Fruit fly (Drosophila melanogaster) whole organism, embryonic: ENCODE data around the gene WASp.
A peak's percentile ranks its signal among the peaks of the same experiment; 100 is the strongest.

Experiments used
- CG10543 ChIP-seq: fragments of 200-800 bp; sonication (Bioruptor generic); optimal IDR thresholded peaks from 3 replicates; lab custom pipeline; 2017; ENCODE audit warnings: missing biosample characterization, mild to moderate bottlenecking, missing genetic modification characterization, moderate library complexity
- CG11247 ChIP-seq: fragments of 200-800 bp; sonication (Bioruptor generic); IDR thresholded peaks from 2 replicates; pipeline ENCODE4 v1.3.6; 2022; ENCODE audit warnings: missing biosample characterization, missing genetic modification characterization
- CG11695 ChIP-seq: fragments of 200-800 bp; sonication (Bioruptor generic); IDR thresholded peaks from 3 replicates; pipeline ENCODE4 v1.3.6; 2022; ENCODE audit warnings: missing biosample characterization, missing genetic modification characterization
- CG12219 ChIP-seq: fragments of 200-800 bp; sonication (Bioruptor generic); optimal IDR thresholded peaks from 3 replicates; lab custom pipeline; 2018; ENCODE audit warnings: missing biosample characterization, mild to moderate bottlenecking, missing genetic modification characterization
- CG12391 ChIP-seq: fragments of 200-800 bp; sonication (Bioruptor generic); optimal IDR thresholded peaks from 3 replicates; lab custom pipeline; 2018; ENCODE audit warnings: missing biosample characterization, mild to moderate bottlenecking, missing genetic modification characterization, moderate library complexity
- CG13775 ChIP-seq: fragments of 200-800 bp; sonication (Bioruptor generic); optimal IDR thresholded peaks from 3 replicates; lab custom pipeline; 2017; ENCODE audit warnings: missing biosample characterization, mild to moderate bottlenecking, missing genetic modification characterization
- CG14860 ChIP-seq: fragments of 200-800 bp; sonication (Bioruptor generic); IDR thresholded peaks from 3 replicates; pipeline ENCODE4 v1.3.6; 2022; ENCODE audit warnings: missing biosample characterization, missing genetic modification characterization; ENCODE audit not compliant: partially characterized antibody
- CG17186 ChIP-seq: fragments of 200-800 bp; sonication (Bioruptor generic); optimal IDR thresholded peaks from 3 replicates; lab custom pipeline; 2017; ENCODE audit warnings: missing biosample characterization, missing genetic modification reagents, missing genetic modification characterization
- CG17802 ChIP-seq: fragments of 200-800 bp; sonication (Bioruptor generic); optimal IDR thresholded peaks from 2 replicates; lab custom pipeline; 2018; ENCODE audit warnings: missing biosample characterization, mild to moderate bottlenecking, missing genetic modification characterization, moderate library complexity
- CG1832 ChIP-seq: fragments of 200-800 bp; sonication (Bioruptor generic); optimal IDR thresholded peaks from 2 replicates; lab custom pipeline; 2017; ENCODE audit warnings: missing biosample characterization, mild to moderate bottlenecking, missing genetic modification characterization, inconsistent platforms
- CG2202 ChIP-seq: fragments of 200-800 bp; sonication (Bioruptor generic); optimal IDR thresholded peaks from 2 replicates; lab custom pipeline; 2018; ENCODE audit warnings: missing biosample characterization, mild to moderate bottlenecking, missing genetic modification characterization
- CG3726 ChIP-seq: fragments of 200-800 bp; sonication (Bioruptor generic); IDR thresholded peaks from 3 replicates; pipeline ENCODE4, ENCODE4 v1.3.6; 2022; ENCODE audit warnings: missing biosample characterization, missing genetic modification characterization
- CG4328 ChIP-seq: fragments of 200-800 bp; sonication (Bioruptor generic); optimal IDR thresholded peaks from 3 replicates; lab custom pipeline; 2017; ENCODE audit warnings: missing biosample characterization, missing genetic modification reagents, missing genetic modification characterization
- CG7987 ChIP-seq: fragments of 200-800 bp; sonication (Bioruptor generic); optimal IDR thresholded peaks from 2 replicates; lab custom pipeline; 2018; ENCODE audit warnings: missing biosample characterization, mild to moderate bottlenecking, missing genetic modification characterization, moderate library complexity
- CG8478 ChIP-seq: fragments of >200 bp; optimal IDR thresholded peaks from 2 replicates; lab custom pipeline; 2018
- CG9215 ChIP-seq: fragments of 200-800 bp; sonication (Bioruptor generic); IDR thresholded peaks from 2 replicates; pipeline ENCODE4 v1.3.6; 2022; ENCODE audit warnings: missing biosample characterization, missing genetic modification characterization
- Ets97D ChIP-seq: fragments of 200-800 bp; sonication (Bioruptor generic); optimal IDR thresholded peaks from 3 replicates; lab custom pipeline; 2016; ENCODE audit warnings: missing biosample characterization, missing genetic modification characterization
- Neu2 ChIP-seq: fragments of 200-800 bp; sonication (Bioruptor generic); optimal IDR thresholded peaks from 3 replicates; lab custom pipeline; 2016; ENCODE audit warnings: missing biosample characterization, missing genetic modification characterization, borderline replicate concordance
- NfI ChIP-seq: fragments of 200-800 bp; sonication (Bioruptor generic); optimal IDR thresholded peaks from 3 replicates; lab custom pipeline; 2018; ENCODE audit warnings: missing biosample characterization, mild to moderate bottlenecking, missing genetic modification characterization, moderate library complexity
- Oaz ChIP-seq: fragments of 200-800 bp; sonication (Bioruptor generic); IDR thresholded peaks from 2 replicates; pipeline ENCODE4 v1.3.6; 2022; ENCODE audit warnings: missing biosample characterization, missing genetic modification characterization
- Sox102F ChIP-seq: fragments of 200-800 bp; sonication (Bioruptor generic); optimal IDR thresholded peaks from 2 replicates; lab custom pipeline; 2018; ENCODE audit warnings: missing biosample characterization, mild to moderate bottlenecking, missing genetic modification characterization, moderate library complexity
- ac ChIP-seq: fragments of 200-800 bp; sonication (Bioruptor generic); optimal IDR thresholded peaks from 3 replicates; lab custom pipeline; 2017; ENCODE audit warnings: missing biosample characterization, mild to moderate bottlenecking, missing genetic modification characterization
- ase ChIP-seq: fragments of 200-800 bp; sonication (Bioruptor generic); IDR thresholded peaks from 3 replicates; pipeline ENCODE4 v1.3.6; 2022; ENCODE audit warnings: missing biosample characterization, missing genetic modification characterization
- az2 ChIP-seq: fragments of 200-800 bp; sonication (Bioruptor generic); optimal IDR thresholded peaks from 3 replicates; lab custom pipeline; 2016; ENCODE audit warnings: missing biosample characterization, missing genetic modification characterization
- caup ChIP-seq: fragments of 200-800 bp; sonication (Bioruptor generic); optimal IDR thresholded peaks from 3 replicates; lab custom pipeline; 2017; ENCODE audit warnings: missing biosample characterization, mild to moderate bottlenecking, missing genetic modification characterization, moderate library complexity; ENCODE audit not compliant: severe bottlenecking
- chn ChIP-seq: fragments of 200-800 bp; sonication (Bioruptor generic); optimal IDR thresholded peaks from 2 replicates; lab custom pipeline; 2016; ENCODE audit warnings: missing biosample characterization, missing genetic modification characterization
- ci ChIP-seq: fragments of 200-800 bp; sonication (Bioruptor generic); IDR thresholded peaks from 3 replicates; pipeline ENCODE4 v1.3.6; 2022; ENCODE audit warnings: missing biosample characterization, missing genetic modification characterization
- crc ChIP-seq: fragments of 200-800 bp; sonication (Bioruptor generic); optimal IDR thresholded peaks from 2 replicates; lab custom pipeline; 2016; ENCODE audit warnings: missing biosample characterization, missing genetic modification characterization
- croc ChIP-seq: fragments of 200-800 bp; sonication (Bioruptor generic); conservative IDR thresholded peaks from 3 replicates; pipeline ENCODE4 v1.3.6; 2022; ENCODE audit warnings: missing biosample characterization, missing genetic modification characterization
- cwo ChIP-seq: fragments of 200-800 bp; sonication (Bioruptor generic); optimal IDR thresholded peaks from 3 replicates; lab custom pipeline; 2017; ENCODE audit warnings: missing biosample characterization, missing genetic modification characterization, mild to moderate bottlenecking, moderate library complexity, missing genetic modification reagents
- disco-r ChIP-seq: fragments of 200-800 bp; sonication (Bioruptor generic); optimal IDR thresholded peaks from 2 replicates; lab custom pipeline; 2016; ENCODE audit warnings: missing biosample characterization, missing genetic modification characterization
- emc ChIP-seq: fragments of 200-800 bp; sonication (Bioruptor generic); optimal IDR thresholded peaks from 2 replicates; lab custom pipeline; 2016; ENCODE audit warnings: missing biosample characterization, missing genetic modification characterization
- ems ChIP-seq: fragments of 200-800 bp; sonication (Bioruptor generic); optimal IDR thresholded peaks from 3 replicates; lab custom pipeline; 2016; ENCODE audit warnings: missing biosample characterization, missing genetic modification characterization
- fd64A ChIP-seq: fragments of 200-800 bp; sonication (Bioruptor generic); optimal IDR thresholded peaks from 3 replicates; lab custom pipeline; 2018; ENCODE audit warnings: missing biosample characterization, mild to moderate bottlenecking, missing genetic modification characterization
- ftz-f1 ChIP-seq: fragments of 200-800 bp; sonication (Bioruptor generic); optimal IDR thresholded peaks from 2 replicates; lab custom pipeline; 2016; ENCODE audit warnings: missing biosample characterization, missing genetic modification characterization
- gem ChIP-seq: fragments of 200-800 bp; sonication (Bioruptor generic); optimal IDR thresholded peaks from 2 replicates; lab custom pipeline; 2019; ENCODE audit warnings: missing biosample characterization, mild to moderate bottlenecking, missing genetic modification characterization, moderate library complexity
- gfzf ChIP-seq: fragments of 200-800 bp; sonication (Bioruptor generic); optimal IDR thresholded peaks from 2 replicates; lab custom pipeline; 2016; ENCODE audit warnings: missing biosample characterization, mild to moderate bottlenecking, missing genetic modification characterization, moderate library complexity
- gro ChIP-seq: fragments of 200-800 bp; sonication (Bioruptor generic); optimal IDR thresholded peaks from 2 replicates; lab custom pipeline; 2016; ENCODE audit warnings: missing biosample characterization, missing genetic modification characterization
- hbn ChIP-seq: fragments of 200-800 bp; sonication (Bioruptor generic); IDR thresholded peaks from 2 replicates; pipeline ENCODE4 v1.3.6; 2022; ENCODE audit warnings: missing biosample characterization, missing genetic modification characterization; ENCODE audit not compliant: partially characterized antibody
- hkb ChIP-seq, 2 experiments: fragments of 200-800 bp in 1 of 2; fragments of >200 bp in 1 of 2; sonication (Bioruptor generic) in 1 of 2; IDR thresholded peaks in 1 of 2; optimal IDR thresholded peaks in 1 of 2; 2 replicates each; pipeline versions ENCODE4 v1.3.6 to Lab custom; 2017 to 2022; ENCODE audit warnings: missing biosample characterization in 1 of 2, missing genetic modification characterization in 1 of 2
- kay ChIP-seq: fragments of 200-800 bp; sonication (Bioruptor generic); optimal IDR thresholded peaks from 2 replicates; lab custom pipeline; 2016; ENCODE audit warnings: missing biosample characterization, missing genetic modification characterization
- lov ChIP-seq, 2 experiments: fragments of 200-800 bp in 1 of 2; fragments of >200 bp in 1 of 2; sonication (Bioruptor generic) in 1 of 2; IDR thresholded peaks in 1 of 2; optimal IDR thresholded peaks in 1 of 2; 2 replicates in 1 of 2; 3 replicates in 1 of 2; pipeline versions ENCODE4 v1.3.6 to Lab custom; 2017 to 2022; ENCODE audit warnings: missing biosample characterization in 1 of 2, missing genetic modification characterization in 1 of 2
- maf-S ChIP-seq: fragments of 200-800 bp; sonication (Bioruptor generic); optimal IDR thresholded peaks from 2 replicates; lab custom pipeline; 2016; ENCODE audit warnings: missing biosample characterization, missing genetic modification characterization
- psq ChIP-seq: fragments of 200-800 bp; sonication (Bioruptor generic); optimal IDR thresholded peaks from 2 replicates; lab custom pipeline; 2017; ENCODE audit warnings: missing biosample characterization, missing genetic modification characterization
- scrt ChIP-seq: fragments of 200-800 bp; sonication (Bioruptor generic); optimal IDR thresholded peaks from 2 replicates; lab custom pipeline; 2018; ENCODE audit warnings: missing biosample characterization, mild to moderate bottlenecking, missing genetic modification characterization, moderate library complexity
- sd ChIP-seq: fragments of 200-800 bp; sonication (Bioruptor generic); optimal IDR thresholded peaks from 3 replicates; lab custom pipeline; 2018; ENCODE audit warnings: missing biosample characterization, mild to moderate bottlenecking, missing genetic modification characterization, moderate library complexity
- shn ChIP-seq: fragments of 200-800 bp; sonication (Bioruptor generic); optimal IDR thresholded peaks from 3 replicates; lab custom pipeline; 2016; ENCODE audit warnings: missing biosample characterization, missing genetic modification characterization
- sr ChIP-seq: fragments of 200-800 bp; sonication (Bioruptor generic); IDR thresholded peaks from 3 replicates; pipeline ENCODE4 v1.3.6; 2022; ENCODE audit warnings: missing biosample characterization, missing genetic modification characterization

Gene WASp

DNA sequence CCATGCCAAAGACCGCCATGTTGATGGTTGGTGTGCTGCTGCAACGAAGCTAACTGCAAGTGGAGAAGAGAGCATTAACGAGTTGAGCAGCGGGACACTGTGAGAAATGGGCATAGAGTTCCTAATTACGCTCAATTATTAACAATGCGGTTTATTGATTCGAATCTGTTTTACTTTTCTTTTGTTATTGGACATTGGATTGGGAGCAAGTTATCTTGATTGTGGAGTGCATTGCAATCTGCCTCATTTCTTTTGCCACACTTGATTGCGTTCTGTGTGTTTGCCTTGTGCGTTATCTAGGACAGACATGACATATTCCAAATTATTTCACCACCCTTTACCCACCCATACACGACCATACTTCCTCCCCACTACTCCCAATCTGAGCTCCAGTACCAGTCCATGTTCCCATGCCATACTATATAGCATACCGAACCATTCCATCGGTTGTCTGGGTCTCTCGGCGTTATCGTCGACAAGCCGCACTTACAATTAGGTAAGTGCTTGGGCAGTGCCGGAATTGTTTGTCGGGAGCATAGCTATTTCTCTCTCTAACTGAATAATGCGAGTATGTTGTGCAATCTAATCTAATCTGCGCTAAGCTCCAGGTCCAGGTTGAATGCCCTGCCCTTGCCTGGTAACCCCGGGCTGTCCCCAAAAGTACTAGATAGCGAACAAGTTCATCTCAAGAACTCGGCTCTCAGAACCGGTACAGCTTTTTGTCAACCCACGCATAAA is 25.6 kb upstream of the WASp start (continued):
- TF ChIP-seq hkb (optimal IDR thresholded peaks at IDR 0.05; lab: Kevin White, UChicago) (no peak), hkb (GFP tag; IDR thresholded peaks at IDR 0.05; lab: Robert Waterston, UW) (peak; percentile 40; the same call in 1 of the 2 replicates), cwo (GFP tag; lab: Kevin White, UChicago) (no peak), CG12391 (tag; lab: Kevin White, UChicago) (peak; percentile 45), shn (GFP tag; lab: Kevin White, UChicago) (peak; percentile 2), gro (GFP tag; lab: Kevin White, UChicago) (no peak), CG9215 (peak; percentile 24; the same call in 1 of the 2 replicates), crc (GFP tag; lab: Kevin White, UChicago) (no peak), CG17186 (GFP tag; lab: Kevin White, UChicago) (no peak), disco-r (no peak), CG4328 (GFP tag; lab: Kevin White, UChicago) (no peak), fd64A (GFP tag; lab: Kevin White, UChicago) (peak; percentile 33), Oaz (0 out of 2 replicates have a peak, but pooled peaks have one; percentile 7), caup (peak; percentile 14), croc (GFP tag; lab: Robert Waterston, UW) (no peak), psq (GFP tag; lab: Kevin White, UChicago) (no peak), CG10543 (GFP tag; lab: Kevin White, UChicago) (no peak), gem (tag; lab: Kevin White, UChicago) (peak; percentile 65), CG11695 (GFP tag; lab: Robert Waterston, UW) (no peak), CG17802 (no peak), emc (GFP tag; lab: Kevin White, UChicago) (no peak), scrt (GFP tag; lab: Kevin White, UChicago) (no peak), ci (GFP tag; lab: Robert Waterston, UW) (peak; percentile 78), CG8478 (lab: Kevin White, UChicago) (no peak), ac (GFP tag; lab: Kevin White, UChicago) (no peak), Ets97D (GFP tag; lab: Kevin White, UChicago) (no peak), Neu2 (GFP tag; lab: Kevin White, UChicago) (no peak), CG2202 (tag; lab: Kevin White, UChicago) (no peak), ase (GFP tag; lab: Robert Waterston, UW) (0 out of 3 replicates have a peak, but pooled peaks have one; percentile 22), CG14860 (GFP tag; lab: Robert Waterston, UW) (no peak), CG12219 (GFP tag; lab: Kevin White, UChicago) (peak; percentile 31), ftz-f1 (GFP tag; lab: Kevin White, UChicago) (no peak), NfI (peak; percentile 10), ems (peak; percentile 7), maf-S (no peak), az2 (peak; percentile 17), sd (tag; lab: Kevin White, UChicago) (no peak), hbn (GFP tag; lab: Robert Waterston, UW) (no peak), lov (optimal IDR thresholded peaks at IDR 0.05; lab: Kevin White, UChicago) (no peak), lov (GFP tag; IDR thresholded peaks at IDR 0.05; lab: Robert Waterston, UW) (no peak), kay (no peak), CG7987 (GFP tag; lab: Kevin White, UChicago) (no peak), CG13775 (GFP tag; lab: Kevin White, UChicago) (no peak), gfzf (GFP tag; lab: Kevin White, UChicago) (no peak), CG3726 (GFP tag; lab: Robert Waterston, UW) (no peak), CG1832 (GFP tag; lab: Kevin White, UChicago) (no peak), sr (GFP tag; lab: Robert Waterston, UW) (no peak), Sox102F (GFP tag; lab: Kevin White, UChicago) (peak; percentile 65), CG11247 (GFP tag; lab: Robert Waterston, UW) (no peak), chn (GFP tag; lab: Kevin White, UChicago) (peak; percentile 15)
